Fruit fly (Drosophila melanogaster) whole organism, embryonic: Measurements from ENCODE around the gene cav.

Source experiments
- Asciz ChIP-seq: fragments of 200-800 bp; sonication (Bioruptor generic); optimal IDR thresholded peaks from 2 replicates; lab custom pipeline; 2017; ENCODE audit warnings: missing biosample characterization, mild to moderate bottlenecking, missing genetic modification characterization, missing genetic modification reagents
- Blimp-1 ChIP-seq: fragments of 200-800 bp; sonication (Bioruptor generic); optimal IDR thresholded peaks from 3 replicates; lab custom pipeline; 2018; ENCODE audit warnings: missing biosample characterization, missing genetic modification characterization, mild to moderate bottlenecking, moderate library complexity, missing genetic modification reagents
- CG10209 ChIP-seq: fragments of 200-800 bp; sonication (Bioruptor generic); optimal IDR thresholded peaks from 3 replicates; lab custom pipeline; 2017; ENCODE audit warnings: missing biosample characterization, mild to moderate bottlenecking, missing genetic modification characterization, missing genetic modification reagents
- CG10979 ChIP-seq: fragments of 200-800 bp; sonication (Bioruptor generic); optimal IDR thresholded peaks from 2 replicates; lab custom pipeline; 2018; ENCODE audit warnings: missing biosample characterization, mild to moderate bottlenecking, missing genetic modification characterization, moderate library complexity
- CG13424 ChIP-seq: fragments of 200-800 bp; sonication (Bioruptor generic); optimal IDR thresholded peaks from 2 replicates; lab custom pipeline; 2019; ENCODE audit warnings: missing biosample characterization, mild to moderate bottlenecking, missing genetic modification characterization, moderate library complexity
- CG14710 ChIP-seq: fragments of 200-800 bp; sonication (Bioruptor generic); optimal IDR thresholded peaks from 3 replicates; lab custom pipeline; 2019; ENCODE audit warnings: missing biosample characterization, mild to moderate bottlenecking, missing genetic modification characterization, moderate library complexity
- CG15269 ChIP-seq: fragments of 200-800 bp; sonication (Bioruptor generic); optimal IDR thresholded peaks from 2 replicates; lab custom pipeline; 2018; ENCODE audit warnings: missing biosample characterization, mild to moderate bottlenecking, missing genetic modification characterization, moderate library complexity
- CG15601 ChIP-seq: fragments of 200-800 bp; sonication (Bioruptor generic); optimal IDR thresholded peaks from 3 replicates; lab custom pipeline; 2019; ENCODE audit warnings: missing biosample characterization, mild to moderate bottlenecking, missing genetic modification characterization, moderate library complexity
- CG17328 ChIP-seq: fragments of 200-800 bp; sonication (Bioruptor generic); IDR thresholded peaks from 2 replicates; pipeline ENCODE4 v1.3.6; 2022; ENCODE audit warnings: missing biosample characterization, missing genetic modification characterization
- CG17359 ChIP-seq: fragments of 200-800 bp; sonication (Bioruptor generic); optimal IDR thresholded peaks from 3 replicates; lab custom pipeline; 2018; ENCODE audit warnings: missing biosample characterization, mild to moderate bottlenecking, missing genetic modification characterization, moderate library complexity
- CG18262 ChIP-seq: fragments of 200-800 bp; optimal IDR thresholded peaks from 3 replicates; lab custom pipeline; 2019; ENCODE audit warnings: missing biosample characterization, mild to moderate bottlenecking, missing genetic modification characterization, moderate library complexity
- CG18599 ChIP-seq: fragments of 200-800 bp; sonication (Bioruptor generic); optimal IDR thresholded peaks from 3 replicates; lab custom pipeline; 2017; ENCODE audit warnings: missing biosample characterization, missing genetic modification characterization, mild to moderate bottlenecking, moderate library complexity, missing genetic modification reagents
- CG2678 ChIP-seq: fragments of 200-800 bp; sonication (Bioruptor generic); optimal IDR thresholded peaks from 3 replicates; lab custom pipeline; 2019; ENCODE audit warnings: missing biosample characterization, mild to moderate bottlenecking, missing genetic modification characterization, moderate library complexity
- CG2712 ChIP-seq: fragments of 200-800 bp; optimal IDR thresholded peaks from 3 replicates; lab custom pipeline; 2019; ENCODE audit warnings: missing biosample characterization, mild to moderate bottlenecking, missing genetic modification characterization, moderate library complexity
- CG2875 ChIP-seq: fragments of 200-800 bp; sonication (Bioruptor generic); optimal IDR thresholded peaks from 2 replicates; lab custom pipeline; 2017; ENCODE audit warnings: missing biosample characterization, mild to moderate bottlenecking, missing genetic modification characterization, missing genetic modification reagents
- CG31441 ChIP-seq: fragments of 200-800 bp; sonication (Bioruptor generic); IDR thresholded peaks from 2 replicates; pipeline ENCODE4 v1.3.6; 2022; ENCODE audit warnings: missing biosample characterization, missing genetic modification characterization
- CG3407 ChIP-seq: fragments of 200-800 bp; sonication (Bioruptor generic); optimal IDR thresholded peaks from 2 replicates; lab custom pipeline; 2018; ENCODE audit warnings: missing biosample characterization, mild to moderate bottlenecking, missing genetic modification characterization
- CG4820 ChIP-seq: fragments of 200-800 bp; sonication (Bioruptor generic); optimal IDR thresholded peaks from 3 replicates; lab custom pipeline; 2016; ENCODE audit warnings: missing biosample characterization, missing genetic modification characterization
- CG5953 ChIP-seq: fragments of 200-800 bp; sonication (Bioruptor generic); IDR thresholded peaks from 2 replicates; pipeline ENCODE4 v1.3.6; 2022; ENCODE audit warnings: missing biosample characterization, missing genetic modification characterization
- CG6791 ChIP-seq: fragments of 200-800 bp; sonication (Bioruptor generic); IDR thresholded peaks from 3 replicates; pipeline ENCODE4 v1.3.6; 2022; ENCODE audit warnings: missing biosample characterization, missing genetic modification characterization; ENCODE audit not compliant: partially characterized antibody
- CG9609 ChIP-seq: fragments of 200-800 bp; sonication (Bioruptor generic); optimal IDR thresholded peaks from 3 replicates; lab custom pipeline; 2016; ENCODE audit warnings: missing biosample characterization, missing genetic modification characterization
- Drgx ChIP-seq: fragments of 200-800 bp; sonication (Bioruptor generic); IDR thresholded peaks from 2 replicates; pipeline ENCODE4 v1.3.6; 2022; ENCODE audit warnings: missing biosample characterization, missing genetic modification characterization
- E2f2 ChIP-seq: fragments of 200-800 bp; sonication (Bioruptor generic); IDR thresholded peaks from 2 replicates; pipeline ENCODE4 v1.3.6; 2022; ENCODE audit warnings: missing biosample characterization, missing genetic modification characterization
- HLH3B ChIP-seq: fragments of 200-800 bp; sonication (Bioruptor generic); IDR thresholded peaks from 2 replicates; pipeline ENCODE4 v1.3.6; 2022; ENCODE audit warnings: missing biosample characterization, missing genetic modification characterization
- HLH54F ChIP-seq: fragments of 200-800 bp; sonication (Bioruptor generic); optimal IDR thresholded peaks from 3 replicates; lab custom pipeline; 2016; ENCODE audit warnings: missing biosample characterization, missing genetic modification characterization
- Hr51 ChIP-seq, 2 experiments: fragments of 200-800 bp; sonication (Bioruptor generic); optimal IDR thresholded peaks; 2 replicates in 1 of 2; 3 replicates in 1 of 2; lab custom pipeline; 2016 to 2018; ENCODE audit warnings: missing biosample characterization in 2 of 2, missing genetic modification characterization in 2 of 2, mild to moderate bottlenecking in 1 of 2, moderate library complexity in 1 of 2
- Hr78 ChIP-seq, 2 experiments: fragments of 200-800 bp in 1 of 2; fragments of >200 bp in 1 of 2; sonication (Bioruptor generic) in 1 of 2; optimal IDR thresholded peaks; 2 replicates each; lab custom pipeline; 2017 to 2019; ENCODE audit warnings: missing biosample characterization in 2 of 2, missing genetic modification characterization in 2 of 2, mild to moderate bottlenecking in 1 of 2, moderate library complexity in 1 of 2
- Hsf ChIP-seq: fragments of 200-800 bp; sonication (Bioruptor generic); optimal IDR thresholded peaks from 3 replicates; lab custom pipeline; 2016; ENCODE audit warnings: missing biosample characterization, missing genetic modification characterization
- Jarid2 ChIP-seq: fragments of 200-800 bp; sonication (Bioruptor generic); optimal IDR thresholded peaks from 3 replicates; lab custom pipeline; 2017; ENCODE audit warnings: mild to moderate bottlenecking, missing biosample characterization, missing genetic modification reagents, missing genetic modification characterization
- Med ChIP-seq: fragments of 200-800 bp; sonication (Bioruptor generic); peaks from one replicate; lab custom pipeline; 2016; ENCODE audit warnings: missing biosample characterization, missing genetic modification characterization, mild to moderate bottlenecking, inconsistent platforms, moderate library complexity
- Nf-YB ChIP-seq: fragments of 200-800 bp; sonication (Bioruptor generic); optimal IDR thresholded peaks from 3 replicates; lab custom pipeline; 2019; ENCODE audit warnings: missing biosample characterization, mild to moderate bottlenecking, missing genetic modification characterization, moderate library complexity
- Optix ChIP-seq: fragments of 200-800 bp; sonication (Bioruptor generic); IDR thresholded peaks from 3 replicates; pipeline ENCODE4 v1.3.6; 2022; ENCODE audit warnings: missing biosample characterization, missing genetic modification characterization
- Ptx1 ChIP-seq: fragments of 200-800 bp; sonication (Bioruptor generic); IDR thresholded peaks from 2 replicates; pipeline ENCODE4 v1.3.6; 2022; ENCODE audit warnings: missing biosample characterization, missing genetic modification characterization
- caup ChIP-seq: fragments of 200-800 bp; sonication (Bioruptor generic); optimal IDR thresholded peaks from 3 replicates; lab custom pipeline; 2017; ENCODE audit warnings: missing biosample characterization, mild to moderate bottlenecking, missing genetic modification characterization, moderate library complexity; ENCODE audit not compliant: severe bottlenecking
- exex ChIP-seq: fragments of 200-800 bp; sonication (Bioruptor generic); optimal IDR thresholded peaks from 4 replicates; lab custom pipeline; 2018; ENCODE audit warnings: missing biosample characterization, mild to moderate bottlenecking, missing genetic modification characterization, moderate library complexity
- fd3F ChIP-seq: fragments of 200-800 bp; sonication (Bioruptor generic); optimal IDR thresholded peaks from 2 replicates; lab custom pipeline; 2018; ENCODE audit warnings: missing biosample characterization, mild to moderate bottlenecking, missing genetic modification characterization, moderate library complexity
- gem ChIP-seq: fragments of 200-800 bp; sonication (Bioruptor generic); optimal IDR thresholded peaks from 2 replicates; lab custom pipeline; 2019; ENCODE audit warnings: missing biosample characterization, mild to moderate bottlenecking, missing genetic modification characterization, moderate library complexity
- jing ChIP-seq: fragments of 200-800 bp; sonication (Bioruptor generic); optimal IDR thresholded peaks from 2 replicates; lab custom pipeline; 2018; ENCODE audit warnings: missing biosample characterization, mild to moderate bottlenecking, missing genetic modification characterization
- kni ChIP-seq: fragments of 200-800 bp; sonication (Bioruptor generic); optimal IDR thresholded peaks from 3 replicates; lab custom pipeline; 2017; ENCODE audit warnings: mild to moderate bottlenecking, missing biosample characterization, missing genetic modification reagents, missing genetic modification characterization
- lmd ChIP-seq: fragments of 200-800 bp; sonication (Bioruptor generic); IDR thresholded peaks from 2 replicates; pipeline ENCODE4 v1.3.6; 2022; ENCODE audit warnings: missing biosample characterization, missing genetic modification characterization
- nom ChIP-seq: fragments of 200-800 bp; sonication (Bioruptor generic); optimal IDR thresholded peaks from 2 replicates; lab custom pipeline; 2017; ENCODE audit warnings: missing biosample characterization, missing genetic modification characterization, mild to moderate bottlenecking, moderate library complexity, missing genetic modification reagents
- oc ChIP-seq: fragments of 200-800 bp; sonication (Bioruptor generic); optimal IDR thresholded peaks from 2 replicates; lab custom pipeline; 2018; ENCODE audit warnings: missing biosample characterization, mild to moderate bottlenecking, missing genetic modification characterization, moderate library complexity
- sens ChIP-seq: fragments of 200-800 bp; sonication (Bioruptor generic); peaks from one replicate; lab custom pipeline; 2016; ENCODE audit warnings: missing biosample characterization, missing genetic modification characterization
- sqz ChIP-seq: fragments of 200-800 bp; sonication (Bioruptor generic); optimal IDR thresholded peaks from 3 replicates; lab custom pipeline; 2018; ENCODE audit warnings: missing biosample characterization, mild to moderate bottlenecking, missing genetic modification characterization
- unc-4 ChIP-seq: fragments of 200-800 bp; sonication (Bioruptor generic); IDR thresholded peaks from 2 replicates; pipeline ENCODE4 v1.3.6; 2022; ENCODE audit warnings: missing biosample characterization, missing genetic modification characterization; ENCODE audit not compliant: partially characterized antibody
- unpg ChIP-seq: fragments of 200-800 bp; sonication (Bioruptor generic); optimal IDR thresholded peaks from 3 replicates; lab custom pipeline; 2018; ENCODE audit warnings: missing biosample characterization, mild to moderate bottlenecking, missing genetic modification characterization, moderate library complexity
- vvl ChIP-seq: fragments of 200-800 bp; sonication (Bioruptor generic); IDR thresholded peaks from 2 replicates; pipeline ENCODE4 v1.3.6; 2022; ENCODE audit warnings: missing biosample characterization, missing genetic modification characterization
- zfh1 ChIP-seq: fragments of 200-800 bp; sonication (Bioruptor generic); IDR thresholded peaks from 3 replicates; pipeline ENCODE4 v1.3.6; 2022; ENCODE audit warnings: missing biosample characterization, missing genetic modification characterization

Gene cav

DNA sequence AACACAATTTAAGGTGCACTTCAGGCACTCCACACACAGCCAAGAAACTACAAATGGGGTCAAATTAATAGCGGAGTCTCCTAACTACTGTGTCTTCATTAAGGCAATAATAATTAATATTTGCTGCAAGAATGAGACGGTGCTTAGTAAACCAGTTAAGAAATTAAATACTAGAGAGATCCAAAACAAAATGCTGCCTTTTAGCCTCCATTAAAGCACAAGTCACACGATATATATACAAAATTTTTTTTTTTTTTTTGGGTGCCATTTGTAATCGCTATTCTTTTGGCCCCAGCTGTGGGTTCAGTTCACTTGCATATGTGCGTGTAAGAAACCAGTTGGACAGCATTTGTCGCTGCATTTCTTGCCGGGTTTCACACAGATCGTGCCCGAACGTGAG lies 17.5 kb upstream of the cav start (continued):
- TF ChIP-seq zfh1: 0 out of 3 replicates have a peak, but pooled peaks have one; percentile 14
- TF ChIP-seq CG18599: peak; percentile 2
- TF ChIP-seq CG13424 (tag; lab: Kevin White, UChicago): peak; percentile 43
- no peak for TF ChIP-seq CG3407 (GFP tag; lab: Kevin White, UChicago)
- TF ChIP-seq Jarid2 (GFP tag; lab: Kevin White, UChicago): no peak
- peak; percentile 15; the same call in 1 of the 2 replicates for TF ChIP-seq E2f2 (GFP tag; lab: Robert Waterston, UW)
- 0 out of 2 replicates have a peak, but pooled peaks have one; percentile 28 for TF ChIP-seq Ptx1 (GFP tag; lab: Robert Waterston, UW)
- TF ChIP-seq CG10209 (GFP tag; lab: Kevin White, UChicago): peak; percentile 4
- TF ChIP-seq sqz: peak; percentile 46
- TF ChIP-seq CG6791: no peak
- TF ChIP-seq nom: peak; percentile 55
- peak in 1 of 2 experiments; percentile 65 for TF ChIP-seq Hr51 (GFP tag; optimal IDR thresholded peaks at IDR 0.05; lab: Kevin White, UChicago)
- peak; percentile 47 for TF ChIP-seq CG2712 (tag; lab: Kevin White, UChicago)
- TF ChIP-seq CG31441 (GFP tag; lab: Robert Waterston, UW): peak; percentile 55
- TF ChIP-seq CG15269: peak; percentile 44
- no peak for TF ChIP-seq jing (GFP tag; lab: Kevin White, UChicago)
- no peak for TF ChIP-seq CG9609 (GFP tag; lab: Kevin White, UChicago)
- peak; percentile 53 for TF ChIP-seq gem (tag; lab: Kevin White, UChicago)
- TF ChIP-seq CG18262 (tag; lab: Kevin White, UChicago): peak; percentile 15
- no peak for TF ChIP-seq fd3F (GFP tag; lab: Kevin White, UChicago)
- no peak for TF ChIP-seq exex (tag; lab: Kevin White, UChicago)
- TF ChIP-seq Blimp-1: peak; percentile 9
- TF ChIP-seq lmd (GFP tag; lab: Robert Waterston, UW): no peak
- TF ChIP-seq Asciz (GFP tag; lab: Kevin White, UChicago): peak; percentile 34
- TF ChIP-seq oc: peak; percentile 33
- 0 out of 2 replicates have a peak, but pooled peaks have one; percentile 11 for TF ChIP-seq HLH3B (GFP tag; lab: Robert Waterston, UW)
- TF ChIP-seq CG5953 (GFP tag; lab: Robert Waterston, UW): 0 out of 2 replicates have a peak, but pooled peaks have one; percentile 3
- TF ChIP-seq Drgx (GFP tag; lab: Robert Waterston, UW): peak; percentile 85
- TF ChIP-seq CG2875 (GFP tag; lab: Kevin White, UChicago): peak; percentile 15
- no peak for TF ChIP-seq unc-4 (GFP tag; lab: Robert Waterston, UW)
- peak; percentile 47 for TF ChIP-seq Med (GFP tag; lab: Kevin White, UChicago)
- TF ChIP-seq CG4820 (GFP tag; lab: Kevin White, UChicago): peak; percentile 2
- peak; percentile 38; the same call in 1 of the 2 replicates for TF ChIP-seq vvl (GFP tag; lab: Robert Waterston, UW)
- TF ChIP-seq Hr78 (GFP tag; optimal IDR thresholded peaks at IDR 0.05; lab: Kevin White, UChicago): peak in 1 of 2 experiments; percentile 5
- TF ChIP-seq Nf-YB: no peak
- peak; percentile 36 for TF ChIP-seq unpg (GFP tag; lab: Kevin White, UChicago)
- peak; percentile 3 for TF ChIP-seq CG14710
- peak; percentile 11 for TF ChIP-seq Hsf (GFP tag; lab: Kevin White, UChicago)
- peak; percentile 29 for TF ChIP-seq CG17328 (GFP tag; lab: Robert Waterston, UW)
- TF ChIP-seq CG17359 (tag; lab: Kevin White, UChicago): peak; percentile 31
- peak; percentile 53 for TF ChIP-seq kni (GFP tag; lab: Kevin White, UChicago)
- TF ChIP-seq CG15601 (tag; lab: Kevin White, UChicago): peak; percentile 12
- TF ChIP-seq CG10979 (tag; lab: Kevin White, UChicago): peak; percentile 10
- peak; percentile 45 for TF ChIP-seq CG2678 (tag; lab: Kevin White, UChicago)
- TF ChIP-seq caup (GFP tag; lab: Kevin White, UChicago): no peak
- TF ChIP-seq HLH54F (GFP tag; lab: Kevin White, UChicago): no peak
- 0 out of 3 replicates have a peak, but pooled peaks have one; percentile 44 for TF ChIP-seq Optix (GFP tag; lab: Robert Waterston, UW)
- TF ChIP-seq sens (GFP tag; lab: Kevin White, UChicago): peak; percentile 67
